Worm (Caenorhabditis elegans) whole organism, early embryonic: ENCODE data around the gene pei-1.

ENCODE experiments used
- B0310.2 ChIP-seq: sonication (generic microtip); optimal IDR thresholded peaks from 2 replicates; lab custom pipeline; 2016; ENCODE audit warnings: mild to moderate bottlenecking, missing genetic modification characterization, missing compliant biosample characterization
- aly-1 ChIP-seq: sonication (generic microtip); optimal IDR thresholded peaks from 2 replicates; lab custom pipeline; 2016; ENCODE audit warnings: missing genetic modification characterization, missing compliant biosample characterization
- ama-1 ChIP-seq: fragments of 150-350 bp; optimal IDR thresholded peaks from 2 replicates; lab custom pipeline; 2014
- ceh-13 ChIP-seq: fragments of 200-800 bp; sonication (Bioruptor generic); optimal IDR thresholded peaks from 2 replicates; lab custom pipeline; 2018; ENCODE audit warnings: mild to moderate bottlenecking, missing genetic modification characterization, missing compliant biosample characterization
- flt-1 ChIP-seq: fragments of 200-800 bp; sonication (Bioruptor generic); IDR thresholded peaks from 2 replicates; pipeline ENCODE4 v1.3.6; 2022; ENCODE audit warnings: missing genetic modification characterization, missing compliant biosample characterization
- hmbx-1 ChIP-seq: sonication (generic microtip); optimal IDR thresholded peaks from 2 replicates; lab custom pipeline; 2016; ENCODE audit warnings: mild to moderate bottlenecking, missing genetic modification characterization, missing compliant biosample characterization
- pes-1 ChIP-seq: fragments of 200-800 bp; sonication (Bioruptor generic); IDR thresholded peaks from 2 replicates; pipeline ENCODE4 v1.3.6; 2022; ENCODE audit warnings: missing genetic modification reagents, missing genetic modification characterization, missing compliant biosample characterization
- sea-1 ChIP-seq: fragments of 200-800 bp; sonication (Bioruptor generic); conservative IDR thresholded peaks from 2 replicates; pipeline ENCODE4 v1.3.6; 2022; ENCODE audit warnings: missing genetic modification characterization, missing compliant biosample characterization
- tbx-11 ChIP-seq: fragments of 200-800 bp; sonication (Bioruptor generic); IDR thresholded peaks from 2 replicates; pipeline ENCODE4 v1.3.6; 2022; ENCODE audit warnings: missing genetic modification characterization, missing compliant biosample characterization

ce11 chrIV:9627033-9627432 lies 34.7 kb upstream of the pei-1 start:
- TF ChIP-seq ama-1 (lab: Kevin White, UChicago), result no peak
- no peak for TF ChIP-seq aly-1 (tag; lab: Kevin White, UChicago)
- no peak for TF ChIP-seq flt-1
- no peak for TF ChIP-seq ceh-13
- no peak for TF ChIP-seq tbx-11 (GFP tag; lab: Robert Waterston, UW)
- no peak for TF ChIP-seq B0310.2 (tag; lab: Kevin White, UChicago)
- TF ChIP-seq hmbx-1 (tag; lab: Kevin White, UChicago), result no peak
- TF ChIP-seq sea-1 (GFP tag; lab: Robert Waterston, UW), result no peak
- TF ChIP-seq pes-1, result no peak
